Worm (Caenorhabditis elegans) whole organism, midembryonic: ENCODE measurements around the gene fbxa-147.

Experiments used
- T22C8.4 ChIP-seq: fragments of 200-800 bp; sonication (Bioruptor generic); IDR thresholded peaks from 2 replicates; pipeline ENCODE4 v1.3.6; 2022; ENCODE audit warnings: missing genetic modification characterization, missing compliant biosample characterization
- cog-1 ChIP-seq: sonication (generic microtip); optimal IDR thresholded peaks from 2 replicates; lab custom pipeline; 2016; ENCODE audit warnings: missing genetic modification characterization, missing compliant biosample characterization
- flt-1 ChIP-seq: fragments of 200-800 bp; sonication (Bioruptor generic); IDR thresholded peaks from 2 replicates; pipeline ENCODE4 v1.3.6; 2022; ENCODE audit warnings: missing genetic modification characterization, missing compliant biosample characterization
- klf-2 ChIP-seq: fragments of 200-800 bp; sonication (Bioruptor generic); conservative IDR thresholded peaks from 2 replicates; pipeline ENCODE4 v1.3.6; 2022; ENCODE audit warnings: missing genetic modification reagents, missing genetic modification characterization, missing compliant biosample characterization
- med-1 ChIP-seq: sonication (generic microtip); optimal IDR thresholded peaks from 2 replicates; lab custom pipeline; 2017; ENCODE audit warnings: missing genetic modification characterization, mild to moderate bottlenecking, missing compliant biosample characterization, antibody characterized with exemption, missing genetic modification reagents; ENCODE audit not compliant: insufficient read depth
- ref-1 ChIP-seq: fragments of 200-800 bp; sonication (Bioruptor generic); conservative IDR thresholded peaks from 2 replicates; pipeline ENCODE4 v1.3.6; 2022; ENCODE audit warnings: missing genetic modification reagents, missing genetic modification characterization, missing compliant biosample characterization
- tab-1 ChIP-seq: fragments of 200-800 bp; sonication (Bioruptor generic); IDR thresholded peaks from 2 replicates; pipeline ENCODE4 v1.3.6; 2022; ENCODE audit warnings: missing genetic modification characterization, missing compliant biosample characterization
- ztf-23 ChIP-seq: fragments of 200-800 bp; sonication (Bioruptor generic); IDR thresholded peaks from 2 replicates; pipeline ENCODE4 v1.3.6; 2022; ENCODE audit warnings: missing genetic modification reagents, missing genetic modification characterization, missing compliant biosample characterization
- ztf-29 ChIP-seq: fragments of 200-800 bp; sonication (Bioruptor generic); IDR thresholded peaks from 2 replicates; pipeline ENCODE4 v1.3.6; 2022; ENCODE audit warnings: missing genetic modification reagents, missing genetic modification characterization, missing compliant biosample characterization

DNA sequence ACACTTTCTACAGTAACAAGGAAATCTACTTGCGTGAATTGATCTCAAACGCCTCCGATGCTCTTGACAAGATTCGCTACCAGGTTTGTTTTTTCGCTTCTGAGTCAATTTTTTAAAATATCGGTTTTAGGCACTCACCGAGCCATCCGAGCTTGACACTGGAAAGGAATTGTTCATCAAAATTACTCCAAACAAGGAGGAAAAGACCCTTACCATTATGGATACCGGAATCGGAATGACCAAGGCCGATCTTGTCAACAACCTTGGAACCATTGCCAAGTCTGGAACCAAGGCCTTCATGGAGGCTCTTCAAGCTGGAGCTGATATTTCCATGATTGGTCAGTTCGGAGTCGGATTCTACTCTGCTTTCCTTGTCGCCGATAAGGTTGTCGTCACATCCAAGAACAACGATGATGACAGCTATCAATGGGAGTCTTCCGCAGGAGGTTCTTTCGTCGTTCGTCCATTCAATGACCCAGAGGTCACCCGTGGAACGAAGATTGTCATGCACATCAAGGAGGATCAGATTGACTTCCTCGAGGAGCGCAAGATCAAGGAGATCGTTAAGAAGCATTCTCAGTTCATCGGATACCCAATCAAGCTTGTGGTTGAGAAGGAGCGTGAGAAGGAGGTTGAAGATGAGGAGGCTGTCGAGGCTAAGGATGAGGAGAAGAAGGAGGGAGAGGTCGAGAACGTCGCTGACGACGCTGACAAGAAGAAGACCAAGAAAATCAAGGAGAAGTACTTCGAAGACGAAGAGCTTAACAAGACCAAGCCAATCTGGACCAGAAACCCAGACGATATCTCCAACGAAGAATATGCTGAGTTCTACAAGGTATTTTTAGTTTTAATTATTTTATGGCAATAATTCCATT is 29.8 kb upstream of the fbxa-147 start:
- no peak for TF ChIP-seq med-1
- no peak for TF ChIP-seq klf-2
- TF ChIP-seq flt-1 (GFP tag; lab: Robert Waterston, UW): no peak
- no peak for TF ChIP-seq ref-1 (GFP tag; lab: Robert Waterston, UW)
- no peak for TF ChIP-seq ztf-23 (GFP tag; lab: Robert Waterston, UW)
- TF ChIP-seq cog-1 (tag; lab: Kevin White, UChicago): no peak
- no peak for TF ChIP-seq T22C8.4
- TF ChIP-seq tab-1 (GFP tag; lab: Robert Waterston, UW): no peak
- no peak for TF ChIP-seq ztf-29 (GFP tag; lab: Robert Waterston, UW)
